Fruit fly (Drosophila melanogaster) whole organism, embryonic: ENCODE data around the gene Cep290.
A peak's percentile ranks its signal among the peaks of the same experiment; 100 is the strongest.

ENCODE experiments used
- CG10209 ChIP-seq: fragments of 200-800 bp; sonication (Bioruptor generic); optimal IDR thresholded peaks from 3 replicates; lab custom pipeline; 2017; ENCODE audit warnings: missing biosample characterization, mild to moderate bottlenecking, missing genetic modification characterization, missing genetic modification reagents
- CG10462 ChIP-seq: fragments of 200-800 bp; sonication (Bioruptor generic); optimal IDR thresholded peaks from 2 replicates; lab custom pipeline; 2016; ENCODE audit warnings: missing biosample characterization, missing genetic modification characterization
- CG10654 ChIP-seq: fragments of 200-800 bp; sonication (Bioruptor generic); optimal IDR thresholded peaks from 2 replicates; lab custom pipeline; 2016; ENCODE audit warnings: missing biosample characterization, missing genetic modification characterization
- CG11247 ChIP-seq: fragments of 200-800 bp; sonication (Bioruptor generic); IDR thresholded peaks from 2 replicates; pipeline ENCODE4 v1.3.6; 2022; ENCODE audit warnings: missing biosample characterization, missing genetic modification characterization
- CG11398 ChIP-seq: fragments of 200-800 bp; sonication (Bioruptor generic); optimal IDR thresholded peaks from 2 replicates; lab custom pipeline; 2016; ENCODE audit warnings: missing biosample characterization, missing genetic modification characterization
- CG13123 ChIP-seq: fragments of 200-800 bp; sonication (Bioruptor generic); optimal IDR thresholded peaks from 2 replicates; lab custom pipeline; 2016; ENCODE audit warnings: missing biosample characterization, missing genetic modification characterization
- CG14050 ChIP-seq: fragments of 200-800 bp; sonication (Bioruptor generic); IDR thresholded peaks from 3 replicates; pipeline ENCODE4 v1.3.6; 2022; ENCODE audit warnings: missing biosample characterization, missing genetic modification characterization
- CG14860 ChIP-seq: fragments of 200-800 bp; sonication (Bioruptor generic); IDR thresholded peaks from 3 replicates; pipeline ENCODE4 v1.3.6; 2022; ENCODE audit warnings: missing biosample characterization, missing genetic modification characterization; ENCODE audit not compliant: partially characterized antibody
- CG15479 ChIP-seq: fragments of 200-800 bp; sonication (Bioruptor generic); optimal IDR thresholded peaks from 3 replicates; lab custom pipeline; 2019; ENCODE audit warnings: missing biosample characterization, mild to moderate bottlenecking, missing genetic modification characterization, moderate library complexity
- CG17802 ChIP-seq: fragments of 200-800 bp; sonication (Bioruptor generic); optimal IDR thresholded peaks from 2 replicates; lab custom pipeline; 2018; ENCODE audit warnings: missing biosample characterization, mild to moderate bottlenecking, missing genetic modification characterization, moderate library complexity
- CG1832 ChIP-seq: fragments of 200-800 bp; sonication (Bioruptor generic); optimal IDR thresholded peaks from 2 replicates; lab custom pipeline; 2017; ENCODE audit warnings: missing biosample characterization, mild to moderate bottlenecking, missing genetic modification characterization, inconsistent platforms
- CG18476 ChIP-seq: fragments of 200-800 bp; sonication (Bioruptor generic); optimal IDR thresholded peaks from 2 replicates; lab custom pipeline; 2016; ENCODE audit warnings: missing biosample characterization, mild to moderate bottlenecking, missing genetic modification characterization
- CG18764 ChIP-seq: fragments of 200-800 bp; sonication (Bioruptor generic); optimal IDR thresholded peaks from 3 replicates; lab custom pipeline; 2016; ENCODE audit warnings: missing biosample characterization, missing genetic modification characterization
- CG2875 ChIP-seq: fragments of 200-800 bp; sonication (Bioruptor generic); optimal IDR thresholded peaks from 2 replicates; lab custom pipeline; 2017; ENCODE audit warnings: missing biosample characterization, mild to moderate bottlenecking, missing genetic modification characterization, missing genetic modification reagents
- CG3065 ChIP-seq: fragments of 200-800 bp; sonication (Bioruptor generic); optimal IDR thresholded peaks from 2 replicates; lab custom pipeline; 2016; ENCODE audit warnings: missing biosample characterization, missing genetic modification characterization
- CG3281 ChIP-seq: fragments of 200-800 bp; sonication (Bioruptor generic); optimal IDR thresholded peaks from 3 replicates; lab custom pipeline; 2017; ENCODE audit warnings: missing biosample characterization, mild to moderate bottlenecking, missing genetic modification characterization
- CG3407 ChIP-seq: fragments of 200-800 bp; sonication (Bioruptor generic); optimal IDR thresholded peaks from 2 replicates; lab custom pipeline; 2018; ENCODE audit warnings: missing biosample characterization, mild to moderate bottlenecking, missing genetic modification characterization
- CG34224 ChIP-seq: fragments of 200-800 bp; sonication (Bioruptor generic); IDR thresholded peaks from 3 replicates; pipeline ENCODE4 v1.3.6; 2022; ENCODE audit warnings: missing biosample characterization, missing genetic modification characterization; ENCODE audit not compliant: partially characterized antibody
- CG3726 ChIP-seq: fragments of 200-800 bp; sonication (Bioruptor generic); IDR thresholded peaks from 3 replicates; pipeline ENCODE4, ENCODE4 v1.3.6; 2022; ENCODE audit warnings: missing biosample characterization, missing genetic modification characterization
- CG3995 ChIP-seq: fragments of 200-800 bp; sonication (Bioruptor generic); optimal IDR thresholded peaks from 3 replicates; lab custom pipeline; 2016; ENCODE audit warnings: missing biosample characterization, missing genetic modification characterization
- CG4730 ChIP-seq: fragments of 200-800 bp; sonication (Bioruptor generic); IDR thresholded peaks from 2 replicates; pipeline ENCODE4 v1.3.6; 2022; ENCODE audit warnings: missing biosample characterization, missing genetic modification characterization
- CG5180 ChIP-seq: fragments of 200-800 bp; sonication (Bioruptor generic); optimal IDR thresholded peaks from 3 replicates; lab custom pipeline; 2017; ENCODE audit warnings: missing biosample characterization, missing genetic modification characterization, mild to moderate bottlenecking, moderate library complexity, missing genetic modification reagents
- CG7963 ChIP-seq: fragments of 200-800 bp; sonication (Bioruptor generic); IDR thresholded peaks from 3 replicates; pipeline ENCODE4 v1.3.6; 2022; ENCODE audit warnings: missing biosample characterization, missing genetic modification characterization; ENCODE audit not compliant: partially characterized antibody
- CG8359 ChIP-seq: fragments of 200-800 bp; sonication (Bioruptor generic); optimal IDR thresholded peaks from 2 replicates; lab custom pipeline; 2017; ENCODE audit warnings: missing biosample characterization, mild to moderate bottlenecking, missing genetic modification characterization, borderline replicate concordance
- CTCF ChIP-seq: fragments of 200-800 bp; sonication (Bioruptor generic); optimal IDR thresholded peaks from 2 replicates; lab custom pipeline; 2017; ENCODE audit warnings: missing biosample characterization, mild to moderate bottlenecking, missing genetic modification characterization, moderate library complexity
- CoRest ChIP-seq: fragments of 200-800 bp; sonication (Bioruptor generic); optimal IDR thresholded peaks from 3 replicates; lab custom pipeline; 2018; ENCODE audit warnings: missing biosample characterization, mild to moderate bottlenecking, missing genetic modification characterization, moderate library complexity
- ERR ChIP-seq: fragments of 200-800 bp; sonication (Bioruptor generic); optimal IDR thresholded peaks from 2 replicates; lab custom pipeline; 2016; ENCODE audit warnings: missing biosample characterization, missing genetic modification characterization
- Eip74EF ChIP-seq, 2 experiments: fragments of 200-800 bp in 1 of 2; fragments of >200 bp in 1 of 2; sonication (Bioruptor generic) in 1 of 2; optimal IDR thresholded peaks; 2 replicates each; lab custom pipeline; 2017 to 2019; ENCODE audit warnings: missing biosample characterization in 2 of 2, missing genetic modification characterization in 2 of 2, mild to moderate bottlenecking in 1 of 2, moderate library complexity in 1 of 2
- Fer2 ChIP-seq: fragments of 200-800 bp; sonication (Bioruptor generic); optimal IDR thresholded peaks from 2 replicates; lab custom pipeline; 2018; ENCODE audit warnings: missing biosample characterization, mild to moderate bottlenecking, missing genetic modification characterization, moderate library complexity
- Gsc ChIP-seq: fragments of 200-800 bp; sonication (Bioruptor generic); IDR thresholded peaks from 2 replicates; pipeline ENCODE4 v1.3.6; 2022; ENCODE audit warnings: missing biosample characterization, missing genetic modification characterization
- HLH54F ChIP-seq: fragments of 200-800 bp; sonication (Bioruptor generic); optimal IDR thresholded peaks from 3 replicates; lab custom pipeline; 2016; ENCODE audit warnings: missing biosample characterization, missing genetic modification characterization
- Hr78 ChIP-seq, 2 experiments: fragments of 200-800 bp in 1 of 2; fragments of >200 bp in 1 of 2; sonication (Bioruptor generic) in 1 of 2; optimal IDR thresholded peaks; 2 replicates each; lab custom pipeline; 2017 to 2019; ENCODE audit warnings: missing biosample characterization in 2 of 2, missing genetic modification characterization in 2 of 2, mild to moderate bottlenecking in 1 of 2, moderate library complexity in 1 of 2
- Jarid2 ChIP-seq: fragments of 200-800 bp; sonication (Bioruptor generic); optimal IDR thresholded peaks from 3 replicates; lab custom pipeline; 2017; ENCODE audit warnings: mild to moderate bottlenecking, missing biosample characterization, missing genetic modification reagents, missing genetic modification characterization
- Ssrp ChIP-seq: fragments of 200-800 bp; sonication (Bioruptor generic); optimal IDR thresholded peaks from 2 replicates; lab custom pipeline; 2018; ENCODE audit warnings: missing biosample characterization, mild to moderate bottlenecking, missing genetic modification characterization, moderate library complexity
- ato ChIP-seq: fragments of 200-800 bp; sonication (Bioruptor generic); IDR thresholded peaks from 2 replicates; pipeline ENCODE4 v1.3.6; 2022; ENCODE audit warnings: missing biosample characterization, missing genetic modification characterization; ENCODE audit not compliant: partially characterized antibody
- cato ChIP-seq: fragments of 200-800 bp; sonication (Bioruptor generic); optimal IDR thresholded peaks from 2 replicates; lab custom pipeline; 2016; ENCODE audit warnings: missing biosample characterization, missing genetic modification characterization, borderline replicate concordance
- dmrt11E ChIP-seq: fragments of 200-800 bp; sonication (Bioruptor generic); optimal IDR thresholded peaks from 3 replicates; lab custom pipeline; 2018; ENCODE audit warnings: missing biosample characterization, mild to moderate bottlenecking, missing genetic modification characterization, moderate library complexity
- eve ChIP-seq, 2 experiments: fragments of >200 bp; optimal IDR thresholded peaks; 2 replicates each; lab custom pipeline; 2017; ENCODE audit warnings: missing biosample characterization in 2 of 2, missing genetic modification characterization in 2 of 2
- fd102C ChIP-seq: fragments of 200-800 bp; sonication (Bioruptor generic); optimal IDR thresholded peaks from 2 replicates; lab custom pipeline; 2018; ENCODE audit warnings: missing biosample characterization, mild to moderate bottlenecking, missing genetic modification characterization, moderate library complexity
- inv ChIP-seq: fragments of 200-800 bp; sonication (Bioruptor generic); IDR thresholded peaks from 2 replicates; pipeline ENCODE4 v1.3.6; 2022; ENCODE audit warnings: missing biosample characterization, missing genetic modification characterization; ENCODE audit not compliant: partially characterized antibody
- lilli ChIP-seq: fragments of 200-800 bp; sonication (Bioruptor generic); optimal IDR thresholded peaks from 3 replicates; lab custom pipeline; 2016; ENCODE audit warnings: missing biosample characterization, missing genetic modification characterization
- luna ChIP-seq: fragments of 200-800 bp; sonication (Bioruptor generic); optimal IDR thresholded peaks from 2 replicates; lab custom pipeline; 2016; ENCODE audit warnings: missing biosample characterization, missing genetic modification characterization
- onecut ChIP-seq: fragments of 200-800 bp; sonication (Bioruptor generic); IDR thresholded peaks from 2 replicates; pipeline ENCODE4 v1.3.6; 2022; ENCODE audit warnings: missing biosample characterization, missing genetic modification characterization
- repo ChIP-seq: fragments of 200-800 bp; sonication (Bioruptor generic); optimal IDR thresholded peaks from 2 replicates; lab custom pipeline; 2016; ENCODE audit warnings: missing biosample characterization, missing genetic modification characterization
- ssp ChIP-seq: fragments of 200-800 bp; sonication (Bioruptor generic); IDR thresholded peaks from 2 replicates; pipeline ENCODE4 v1.3.6; 2022; ENCODE audit warnings: missing biosample characterization, missing genetic modification characterization
- tio ChIP-seq: fragments of 200-800 bp; sonication (Bioruptor generic); optimal IDR thresholded peaks from 2 replicates; lab custom pipeline; 2017; ENCODE audit warnings: missing biosample characterization, missing genetic modification characterization, inconsistent platforms
- tna ChIP-seq: fragments of 200-800 bp; sonication (Bioruptor generic); IDR thresholded peaks from 2 replicates; pipeline ENCODE4 v1.3.6; 2022; ENCODE audit warnings: missing biosample characterization, missing genetic modification characterization; ENCODE audit not compliant: partially characterized antibody
- tup ChIP-seq: fragments of 200-800 bp; sonication (Bioruptor generic); optimal IDR thresholded peaks from 2 replicates; lab custom pipeline; 2016; ENCODE audit warnings: missing biosample characterization, mild to moderate bottlenecking, missing genetic modification characterization, moderate library complexity
- twi ChIP-seq: fragments of 200-800 bp; optimal IDR thresholded peaks from 2 replicates; lab custom pipeline; 2019; ENCODE audit warnings: missing biosample characterization, mild to moderate bottlenecking, missing genetic modification characterization, moderate library complexity

The Cep290 gene

DNA sequence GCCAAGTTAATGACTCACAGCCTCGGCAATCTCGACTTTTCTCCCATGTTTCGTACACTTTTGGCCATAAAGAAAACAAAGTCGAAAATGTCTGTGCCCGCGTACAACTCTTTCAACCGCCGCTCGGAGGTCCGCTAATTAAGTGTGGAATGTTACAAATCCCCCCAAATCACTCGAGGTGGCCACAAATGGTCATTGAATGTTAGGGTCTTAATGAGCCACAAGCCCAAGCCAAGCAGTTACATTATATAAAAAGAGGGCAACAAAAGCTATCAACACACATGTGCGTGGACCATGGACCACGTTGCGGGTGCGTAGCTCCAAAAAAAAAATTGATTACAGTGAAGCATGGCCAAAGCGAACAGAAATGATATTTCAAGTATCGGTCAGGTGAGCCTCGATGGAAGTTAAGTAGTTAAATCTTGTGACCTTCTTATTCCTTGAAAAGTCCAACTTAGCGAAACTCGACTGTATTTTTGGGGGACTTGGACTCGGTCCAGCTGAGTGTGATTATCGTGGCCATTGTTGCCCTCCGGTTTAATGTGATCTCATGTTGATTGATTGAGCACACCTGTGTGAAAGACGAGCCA lies 24.3 kb upstream of the Cep290 start (continued):
- TF ChIP-seq fd102C (GFP tag; lab: Kevin White, UChicago) (no peak), Fer2 (tag; lab: Kevin White, UChicago) (peak; percentile 67), lilli (GFP tag; lab: Kevin White, UChicago) (peak; percentile 88), CoRest (tag; lab: Kevin White, UChicago) (peak; percentile 86), dmrt11E (peak; percentile 37), CG5180 (peak; percentile 83), CG10462 (GFP tag; lab: Kevin White, UChicago) (peak; percentile 75), eve (GFP tag; optimal IDR thresholded peaks at IDR 0.05; lab: Kevin White, UChicago) (no peak), CG1832 (GFP tag; lab: Kevin White, UChicago) (no peak), cato (GFP tag; lab: Kevin White, UChicago) (peak; percentile 59), twi (peak; percentile 57), CTCF (GFP tag; lab: Kevin White, UChicago) (no peak), Ssrp (peak; percentile 83), CG7963 (GFP tag; lab: Robert Waterston, UW) (no peak), tio (GFP tag; lab: Kevin White, UChicago) (peak; percentile 75), Hr78 (GFP tag; optimal IDR thresholded peaks at IDR 0.05; lab: Kevin White, UChicago) (peak in 1 of 2 experiments; percentile 82), CG11398 (peak; percentile 86), CG18476 (peak; percentile 76), repo (GFP tag; lab: Kevin White, UChicago) (peak; percentile 84), CG15479 (GFP tag; lab: Kevin White, UChicago) (no peak), CG34224 (GFP tag; lab: Robert Waterston, UW) (no peak), inv (GFP tag; lab: Robert Waterston, UW) (no peak), HLH54F (GFP tag; lab: Kevin White, UChicago) (peak; percentile 87), Gsc (GFP tag; lab: Robert Waterston, UW) (peak; percentile 75), luna (GFP tag; lab: Kevin White, UChicago) (no peak), ssp (peak; percentile 82), CG13123 (peak; percentile 66), CG3995 (GFP tag; lab: Kevin White, UChicago) (peak; percentile 48), ERR (GFP tag; lab: Kevin White, UChicago) (peak; percentile 85), CG17802 (peak; percentile 57), Eip74EF (GFP tag; optimal IDR thresholded peaks at IDR 0.05; lab: Kevin White, UChicago) (peak in 1 of 2 experiments; percentile 77), ato (GFP tag; lab: Robert Waterston, UW) (no peak), CG3726 (peak; percentile 87), CG10209 (GFP tag; lab: Kevin White, UChicago) (peak; percentile 79), CG3065 (peak; percentile 41), CG8359 (GFP tag; lab: Kevin White, UChicago) (peak; percentile 57), CG11247 (GFP tag; lab: Robert Waterston, UW) (peak; percentile 91), CG4730 (peak; percentile 91), onecut (GFP tag; lab: Robert Waterston, UW) (peak; percentile 87), CG10654 (GFP tag; lab: Kevin White, UChicago) (peak; percentile 84), CG14860 (no peak), tup (GFP tag; lab: Kevin White, UChicago) (peak; percentile 53), CG3281 (GFP tag; lab: Kevin White, UChicago) (peak; percentile 80), Jarid2 (GFP tag; lab: Kevin White, UChicago) (peak; percentile 39), CG3407 (GFP tag; lab: Kevin White, UChicago) (peak; percentile 71), CG2875 (GFP tag; lab: Kevin White, UChicago) (peak; percentile 81), CG14050 (GFP tag; lab: Robert Waterston, UW) (peak; percentile 93), CG18764 (GFP tag; lab: Kevin White, UChicago) (peak; percentile 80), tna (GFP tag; lab: Robert Waterston, UW) (no peak)
